Fruit fly (Drosophila melanogaster): ENCODE results near the gene PGRP-LD.

The PGRP-LD gene

DNA sequence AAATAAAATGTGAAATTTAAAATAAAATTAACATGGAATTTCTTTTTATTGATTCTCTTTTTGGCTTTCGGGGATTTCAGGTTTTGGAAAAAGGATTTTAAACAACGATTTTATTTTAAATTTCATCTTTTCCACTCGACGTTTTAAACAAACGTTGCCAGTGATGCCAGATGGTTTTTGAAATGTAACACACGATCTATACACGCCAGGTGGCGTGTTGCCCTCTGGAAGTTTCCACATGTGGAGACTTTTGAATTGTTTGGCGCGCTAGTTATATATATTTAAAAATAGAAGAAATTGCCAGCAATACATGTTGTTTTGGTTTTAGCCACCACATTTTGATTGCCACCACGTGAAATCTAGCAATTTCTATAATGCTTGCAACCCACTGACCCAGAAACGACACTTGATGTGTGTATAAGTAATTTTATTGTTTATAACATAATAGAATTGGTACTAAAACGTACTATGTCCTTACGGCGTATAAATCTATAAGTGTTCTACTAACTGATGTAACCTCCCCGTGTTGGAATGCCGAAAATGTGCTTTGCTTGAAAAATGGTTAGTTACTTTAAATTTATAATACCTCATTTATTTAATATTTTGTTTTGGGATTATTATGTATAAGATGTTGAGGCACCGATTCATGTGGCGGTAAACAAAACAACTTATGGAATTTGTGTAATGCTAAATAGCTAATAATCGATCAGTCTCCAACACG lies 30.1 kb upstream of the PGRP-LD start (continued):
- peak; percentile 30 for TF ChIP-seq CG12391 (tag; optimal IDR thresholded peaks at IDR 0.05)
- peak; percentile 60 for TF ChIP-seq CG2116 (GFP tag; optimal IDR thresholded peaks at IDR 0.05)
- TF ChIP-seq croc (GFP tag; conservative IDR thresholded peaks at IDR 0.05), result no peak
- TF ChIP-seq Nf-YC (tag; optimal IDR thresholded peaks at IDR 0.05), result peak; percentile 29
- TF ChIP-seq Ets97D (GFP tag; optimal IDR thresholded peaks at IDR 0.05), result peak; percentile 66
- no peak for TF ChIP-seq hbn (GFP tag; IDR thresholded peaks at IDR 0.05; ENCODE audit: partially characterized antibody)
- TF ChIP-seq HLHmδ (GFP tag; optimal IDR thresholded peaks at IDR 0.05), result no peak
- peak; percentile 65 for TF ChIP-seq CG3847 (GFP tag; IDR thresholded peaks at IDR 0.05)
- peak in 1 of 2 experiments; percentile 27 for TF ChIP-seq insv (GFP tag; optimal IDR thresholded peaks at IDR 0.05)
- TF ChIP-seq MTF-1 (GFP tag; optimal IDR thresholded peaks at IDR 0.05; ENCODE audit: borderline replicate concordance), result no peak
- no peak for TF ChIP-seq schlank (tag; optimal IDR thresholded peaks at IDR 0.05)
- TF ChIP-seq CG30020 (tag; optimal IDR thresholded peaks at IDR 0.05), result no peak
- no peak for TF ChIP-seq sr (GFP tag; IDR thresholded peaks at IDR 0.05)
- 0 out of 3 replicates have a peak, but pooled peaks have one; percentile 27 for TF ChIP-seq ci (GFP tag; IDR thresholded peaks at IDR 0.05)
- TF ChIP-seq NfI (GFP tag; optimal IDR thresholded peaks at IDR 0.05), result peak; percentile 14
- TF ChIP-seq CG9876 (GFP tag; optimal IDR thresholded peaks at IDR 0.05), result no peak
- peak; percentile 38 for TF ChIP-seq BEAF-32 (GFP tag; optimal IDR thresholded peaks at IDR 0.05)
- peak; percentile 41 for TF ChIP-seq CG12155 (GFP tag; optimal IDR thresholded peaks at IDR 0.05)
- peak; percentile 76 for TF ChIP-seq HmgZ (tag; optimal IDR thresholded peaks at IDR 0.05)
- TF ChIP-seq CG9727 (GFP tag; optimal IDR thresholded peaks at IDR 0.05), result no peak
- TF ChIP-seq gem (tag; optimal IDR thresholded peaks at IDR 0.05), result peak; percentile 12
- no peak for TF ChIP-seq NC2α (GFP tag; optimal IDR thresholded peaks at IDR 0.05)
- TF ChIP-seq Lhr (GFP tag; optimal IDR thresholded peaks at IDR 0.05), result peak; percentile 85
- no peak for TF ChIP-seq psq (GFP tag; optimal IDR thresholded peaks at IDR 0.05)
- TF ChIP-seq CG8478 (optimal IDR thresholded peaks at IDR 0.05), result no peak
- TF ChIP-seq cad (GFP tag; optimal IDR thresholded peaks at IDR 0.05), result no peak
- TF ChIP-seq CG11085 (GFP tag; IDR thresholded peaks at IDR 0.05), result no peak
- TF ChIP-seq mirr (GFP tag; optimal IDR thresholded peaks at IDR 0.05), result no peak
- TF ChIP-seq CG6689 (GFP tag; IDR thresholded peaks at IDR 0.05), result no peak
- TF ChIP-seq HmgD (GFP tag; optimal IDR thresholded peaks at IDR 0.05), result peak; percentile 25
- TF ChIP-seq NFAT (GFP tag; IDR thresholded peaks at IDR 0.05), result peak; percentile 80
- no peak for TF ChIP-seq CG43689 (GFP tag; IDR thresholded peaks at IDR 0.05)
- peak; percentile 59 for TF ChIP-seq CG17829 (tag; optimal IDR thresholded peaks at IDR 0.05)
- no peak for TF ChIP-seq CG18476 (GFP tag; optimal IDR thresholded peaks at IDR 0.05)
- TF ChIP-seq CG13123 (GFP tag; optimal IDR thresholded peaks at IDR 0.05), result no peak
- no peak for TF ChIP-seq pan (optimal IDR thresholded peaks at IDR 0.05)
- TF ChIP-seq pan (GFP tag; optimal IDR thresholded peaks at IDR 0.05 in 1 of 2, IDR thresholded peaks at IDR 0.05 in 1 of 2), result no peak
- TF ChIP-seq CG2129 (GFP tag; IDR thresholded peaks at IDR 0.05; ENCODE audit: partially characterized antibody), result no peak
- TF ChIP-seq cwo (GFP tag; optimal IDR thresholded peaks at IDR 0.05), result no peak
- no peak for TF ChIP-seq abd-A (tag; optimal IDR thresholded peaks at IDR 0.05)
- TF ChIP-seq CG11398 (GFP tag; optimal IDR thresholded peaks at IDR 0.05), result no peak
- peak; percentile 39; the same call in 1 of the 3 replicates for TF ChIP-seq knrl (GFP tag; IDR thresholded peaks at IDR 0.05; ENCODE audit: partially characterized antibody)
- TF ChIP-seq Rfx (GFP tag; IDR thresholded peaks at IDR 0.05), result peak; percentile 66
- peak; percentile 21 for TF ChIP-seq phol (tag; optimal IDR thresholded peaks at IDR 0.05)
- no peak for TF ChIP-seq CG4854 (GFP tag; optimal IDR thresholded peaks at IDR 0.05)
- peak; percentile 46 for TF ChIP-seq CG12659 (GFP tag; optimal IDR thresholded peaks at IDR 0.05)
- TF ChIP-seq Myb (GFP tag; optimal IDR thresholded peaks at IDR 0.05), result peak; percentile 96
- TF ChIP-seq CG14860 (GFP tag; IDR thresholded peaks at IDR 0.05; ENCODE audit: partially characterized antibody), result no peak
- no peak for TF ChIP-seq zen (tag; optimal IDR thresholded peaks at IDR 0.05)
- no peak for TF ChIP-seq CG12104 (GFP tag; optimal IDR thresholded peaks at IDR 0.05)
